Worm (Caenorhabditis elegans): ENCODE results near the gene odr-1.

- no peak for TF ChIP-seq nhr-11 (tag; optimal IDR thresholded peaks at IDR 0.05)
- TF ChIP-seq snpc-4 (tag; optimal IDR thresholded peaks at IDR 0.05), result no peak
- no peak for TF ChIP-seq unc-62 (GFP tag; optimal IDR thresholded peaks at IDR 0.05)
- TF ChIP-seq mdl-1 (tag; optimal IDR thresholded peaks at IDR 0.05), result no peak
- no peak for TF ChIP-seq dmd-4 (tag; optimal IDR thresholded peaks at IDR 0.05)
Observed at ce11 chrX:13566436-13566835, 15.6 kb upstream of the odr-1 start, which contains the start of gene R01E6.2.
